Worm (Caenorhabditis elegans) whole organism, L4/young adult: ENCODE data around the gene F35F10.1.

Experiments used
- dao-5 ChIP-seq: sonication (generic microtip); optimal IDR thresholded peaks from 2 replicates; lab custom pipeline; 2016; ENCODE audit warnings: missing genotype, missing genetic modification characterization, moderate library complexity, missing compliant biosample characterization
- him-1 ChIP-seq: sonication (generic microtip); optimal IDR thresholded peaks from 2 replicates; lab custom pipeline; 2016; ENCODE audit warnings: missing genotype, missing genetic modification reagents, missing genetic modification characterization, missing compliant biosample characterization

DNA sequence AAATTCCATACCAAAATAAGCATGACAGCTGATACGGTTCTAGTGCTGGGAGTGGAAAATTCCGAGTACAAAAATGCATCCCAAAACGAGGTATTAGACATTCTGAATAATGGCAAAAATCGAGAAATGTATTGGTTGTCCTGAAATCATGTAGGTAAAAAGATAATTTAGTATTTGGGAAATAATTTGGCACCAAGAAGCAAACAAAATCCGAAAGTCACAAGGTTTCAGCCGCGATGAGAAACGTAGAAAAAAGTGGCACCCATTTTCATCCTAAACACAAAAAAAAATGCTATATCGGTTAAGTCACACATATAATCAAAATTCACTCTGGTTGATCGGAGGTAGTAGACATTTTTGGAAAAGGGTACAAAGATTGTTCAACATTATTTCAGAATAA is 18.3 kb upstream of the F35F10.1 start, which contains the start of gene srx-122:
- no peak for TF ChIP-seq dao-5
- TF ChIP-seq him-1, result no peak
